Worm (Caenorhabditis elegans) whole organism, L1 larva: ENCODE results near the gene C04E12.5.

ENCODE experiments used
- C04F5.9 ChIP-seq: sonication (generic microtip); optimal IDR thresholded peaks from 2 replicates; lab custom pipeline; 2016; ENCODE audit warnings: missing genetic modification characterization, missing compliant biosample characterization
- C16A3.4 ChIP-seq: fragments of 150-350 bp; optimal IDR thresholded peaks from 2 replicates; lab custom pipeline; 2014; ENCODE audit warnings: missing biosample characterization, missing genetic modification characterization
- F16B12.6 ChIP-seq: fragments of 150-350 bp; optimal IDR thresholded peaks from 2 replicates; lab custom pipeline; 2014; ENCODE audit warnings: missing biosample characterization, missing genetic modification characterization
- alr-1 ChIP-seq: fragments of 200-800 bp; sonication (Bioruptor generic); optimal IDR thresholded peaks from 2 replicates; lab custom pipeline; 2018; ENCODE audit warnings: borderline replicate concordance, mild to moderate bottlenecking, missing genetic modification characterization, missing compliant biosample characterization
- blmp-1 ChIP-seq: fragments of 150-350 bp; optimal IDR thresholded peaks from 2 replicates; lab custom pipeline; 2014; ENCODE audit warnings: missing biosample characterization, missing genetic modification characterization
- ceh-63 ChIP-seq: fragments of 200-800 bp; sonication (Bioruptor generic); optimal IDR thresholded peaks from 2 replicates; lab custom pipeline; 2018; ENCODE audit warnings: mild to moderate bottlenecking, missing genetic modification characterization, missing compliant biosample characterization
- ceh-8 ChIP-seq: fragments of 200-800 bp; sonication (Bioruptor generic); optimal IDR thresholded peaks from 2 replicates; lab custom pipeline; 2018; ENCODE audit warnings: mild to moderate bottlenecking, missing genetic modification characterization, moderate library complexity, missing compliant biosample characterization
- ceh-82 ChIP-seq, 3 experiments: fragments of 150-350 bp in 1 of 3; sonication (generic microtip) in 2 of 3; optimal IDR thresholded peaks; 2 replicates each; lab custom pipeline; 2014 to 2017; ENCODE audit warnings: missing biosample characterization in 3 of 3, missing genetic modification characterization in 3 of 3
- dpl-1 ChIP-seq, 3 experiments: fragments of 150-350 bp in 2 of 3; sonication (generic microtip) in 1 of 3; optimal IDR thresholded peaks; 2 replicates each; lab custom pipeline; 2014 to 2017; ENCODE audit warnings: missing biosample characterization in 3 of 3, missing genetic modification characterization in 3 of 3, missing genetic modification reagents in 3 of 3
- dsc-1 ChIP-seq: sonication (generic microtip); optimal IDR thresholded peaks from 2 replicates; lab custom pipeline; 2016; ENCODE audit warnings: mild to moderate bottlenecking, missing genetic modification characterization, missing compliant biosample characterization
- efl-1 ChIP-seq, 4 experiments: fragments of 150-350 bp; optimal IDR thresholded peaks in 3 of 4; peaks in 1 of 4; 1 replicate in 1 of 4; 2 replicates in 3 of 4; lab custom pipeline; 2014; ENCODE audit warnings: missing biosample characterization in 2 of 4, missing genetic modification characterization in 2 of 4, missing genetic modification reagents in 2 of 4
- elt-3 ChIP-seq, 6 experiments: fragments of 150-350 bp in 1 of 6; sonication (generic microtip); optimal IDR thresholded peaks; 2 replicates each; lab custom pipeline; 2017 to 2018; ENCODE audit warnings: missing biosample characterization in 6 of 6, missing genetic modification characterization in 6 of 6, inconsistent platforms in 1 of 6
- fkh-8 ChIP-seq: sonication (generic microtip); optimal IDR thresholded peaks from 2 replicates; lab custom pipeline; 2016; ENCODE audit warnings: mild to moderate bottlenecking, missing genetic modification characterization, missing compliant biosample characterization
- fos-1 ChIP-seq: fragments of 150-350 bp; optimal IDR thresholded peaks from 2 replicates; lab custom pipeline; 2014; ENCODE audit warnings: missing biosample characterization, missing genetic modification characterization
- grh-1 ChIP-seq: fragments of 200-800 bp; sonication (Bioruptor generic); IDR thresholded peaks from 2 replicates; pipeline ENCODE4 v1.3.6; 2022; ENCODE audit warnings: missing genetic modification reagents, missing genetic modification characterization, missing compliant biosample characterization
- hlh-4 ChIP-seq: sonication (generic microtip); optimal IDR thresholded peaks from 2 replicates; lab custom pipeline; 2016; ENCODE audit warnings: mild to moderate bottlenecking, missing genetic modification characterization, missing compliant biosample characterization
- hpl-2 ChIP-seq: fragments of 150-350 bp; optimal IDR thresholded peaks from 2 replicates; lab custom pipeline; 2014; ENCODE audit warnings: missing biosample characterization, missing genetic modification reagents, missing genetic modification characterization
- irx-1 ChIP-seq: sonication (generic microtip); optimal IDR thresholded peaks from 2 replicates; lab custom pipeline; 2016; ENCODE audit warnings: missing genetic modification characterization, missing compliant biosample characterization
- isw-1 ChIP-seq: fragments of 200-800 bp; sonication (Bioruptor generic); IDR thresholded peaks from 2 replicates; pipeline ENCODE4 v1.3.6; 2022; ENCODE audit warnings: missing genetic modification characterization, missing compliant biosample characterization
- jun-1 ChIP-seq: fragments of 150-350 bp; optimal IDR thresholded peaks from 2 replicates; lab custom pipeline; 2014; ENCODE audit warnings: missing biosample characterization, missing genetic modification reagents, missing genetic modification characterization
- lin-13 ChIP-seq: fragments of 150-350 bp; optimal IDR thresholded peaks from 2 replicates; lab custom pipeline; 2014; ENCODE audit warnings: missing biosample characterization, missing genetic modification reagents, missing genetic modification characterization
- lin-14 ChIP-seq: fragments of 200-800 bp; sonication (Bioruptor generic); optimal IDR thresholded peaks from 2 replicates; lab custom pipeline; 2018; ENCODE audit warnings: mild to moderate bottlenecking, missing genetic modification characterization, moderate library complexity, missing compliant biosample characterization
- lin-35 ChIP-seq, 2 experiments: fragments of 150-350 bp; optimal IDR thresholded peaks; 2 replicates each; lab custom pipeline; 2014; ENCODE audit warnings: missing biosample characterization in 2 of 2, missing genetic modification characterization in 2 of 2, missing genetic modification reagents in 2 of 2
- lir-3 ChIP-seq: sonication (generic microtip); optimal IDR thresholded peaks from 2 replicates; lab custom pipeline; 2016; ENCODE audit warnings: mild to moderate bottlenecking, missing genetic modification characterization, moderate library complexity, missing compliant biosample characterization; ENCODE audit not compliant: poor library complexity
- lsy-2 ChIP-seq, 2 experiments: fragments of 150-350 bp; optimal IDR thresholded peaks; 2 replicates each; lab custom pipeline; 2014; ENCODE audit warnings: missing biosample characterization in 2 of 2, missing genetic modification characterization in 2 of 2
- mab-9 ChIP-seq: fragments of 200-800 bp; sonication (Bioruptor generic); IDR thresholded peaks from 2 replicates; pipeline ENCODE4 v1.3.6; 2022; ENCODE audit warnings: missing genetic modification reagents, missing genetic modification characterization, missing compliant biosample characterization
- mep-1 ChIP-seq: fragments of 150-350 bp; optimal IDR thresholded peaks from 2 replicates; lab custom pipeline; 2014; ENCODE audit warnings: missing biosample characterization, missing genetic modification characterization
- nhr-12 ChIP-seq: sonication (generic microtip); optimal IDR thresholded peaks from 2 replicates; lab custom pipeline; 2017; ENCODE audit warnings: missing biosample characterization, missing genetic modification characterization
- nhr-19 ChIP-seq: fragments of 200-800 bp; sonication (Bioruptor generic); conservative IDR thresholded peaks from 2 replicates; pipeline ENCODE4 v1.3.6; 2022; ENCODE audit warnings: missing genetic modification characterization, missing compliant biosample characterization
- nhr-20 ChIP-seq: sonication (generic microtip); optimal IDR thresholded peaks from 2 replicates; lab custom pipeline; 2016; ENCODE audit warnings: mild to moderate bottlenecking, missing genetic modification characterization, missing compliant biosample characterization
- nhr-237 ChIP-seq: fragments of 150-350 bp; optimal IDR thresholded peaks from 2 replicates; lab custom pipeline; 2014; ENCODE audit warnings: missing biosample characterization, missing genetic modification characterization
- nhr-28 ChIP-seq: fragments of 150-350 bp; optimal IDR thresholded peaks from 2 replicates; lab custom pipeline; 2014; ENCODE audit warnings: missing biosample characterization, missing genetic modification characterization
- nhr-47 ChIP-seq: sonication (generic microtip); optimal IDR thresholded peaks from 2 replicates; lab custom pipeline; 2016; ENCODE audit warnings: mild to moderate bottlenecking, missing genetic modification characterization, moderate library complexity, missing compliant biosample characterization
- nhr-71 ChIP-seq: sonication (generic microtip); optimal IDR thresholded peaks from 2 replicates; lab custom pipeline; 2016; ENCODE audit warnings: mild to moderate bottlenecking, missing genetic modification characterization, moderate library complexity, missing compliant biosample characterization
- nhr-77 ChIP-seq: fragments of 150-350 bp; optimal IDR thresholded peaks from 2 replicates; lab custom pipeline; 2014; ENCODE audit warnings: missing biosample characterization, missing genetic modification characterization
- nhr-85 ChIP-seq: sonication (generic microtip); peaks from one replicate; lab custom pipeline; 2016; ENCODE audit warnings: missing genetic modification characterization, inconsistent platforms, missing compliant biosample characterization
- nhr-90 ChIP-seq: sonication (generic microtip); optimal IDR thresholded peaks from 2 replicates; lab custom pipeline; 2016; ENCODE audit warnings: mild to moderate bottlenecking, missing genetic modification characterization, missing compliant biosample characterization; ENCODE audit not compliant: poor library complexity
- pag-3 ChIP-seq: sonication (generic microtip); optimal IDR thresholded peaks from 2 replicates; lab custom pipeline; 2017; ENCODE audit warnings: missing genetic modification characterization, mild to moderate bottlenecking, missing compliant biosample characterization, antibody characterized with exemption, borderline replicate concordance; ENCODE audit not compliant: insufficient read depth
- rnt-1 ChIP-seq: sonication (generic microtip); optimal IDR thresholded peaks from 2 replicates; lab custom pipeline; 2016; ENCODE audit warnings: mild to moderate bottlenecking, missing genetic modification characterization, moderate library complexity, missing compliant biosample characterization
- skn-1 ChIP-seq: fragments of 150-350 bp; optimal IDR thresholded peaks from 2 replicates; lab custom pipeline; 2014; ENCODE audit warnings: missing biosample characterization, missing genetic modification characterization
- snpc-4 ChIP-seq: fragments of 150-350 bp; optimal IDR thresholded peaks from 2 replicates; lab custom pipeline; 2014; ENCODE audit warnings: missing biosample characterization, missing genetic modification characterization
- snu-23 ChIP-seq: sonication (generic microtip); optimal IDR thresholded peaks from 2 replicates; lab custom pipeline; 2016; ENCODE audit warnings: missing genetic modification characterization, missing compliant biosample characterization
- swsn-7 ChIP-seq: sonication (generic microtip); optimal IDR thresholded peaks from 2 replicates; lab custom pipeline; 2016; ENCODE audit warnings: missing genetic modification characterization, missing compliant biosample characterization
- tbx-2 ChIP-seq: sonication (generic microtip); optimal IDR thresholded peaks from 2 replicates; lab custom pipeline; 2016; ENCODE audit warnings: missing genetic modification characterization, missing compliant biosample characterization
- tlp-1 ChIP-seq: fragments of 150-350 bp; optimal IDR thresholded peaks from 2 replicates; lab custom pipeline; 2014; ENCODE audit warnings: missing biosample characterization, missing genetic modification characterization
- unc-130 ChIP-seq: fragments of 150-350 bp; optimal IDR thresholded peaks from 2 replicates; lab custom pipeline; 2017; ENCODE audit warnings: missing biosample characterization, missing genetic modification characterization, inconsistent platforms
- unc-86 ChIP-seq: sonication (generic microtip); optimal IDR thresholded peaks from 2 replicates; lab custom pipeline; 2016; ENCODE audit warnings: missing genetic modification characterization, missing compliant biosample characterization
- unc-98 ChIP-seq: fragments of 200-800 bp; sonication (Bioruptor generic); IDR thresholded peaks from 2 replicates; pipeline ENCODE4 v1.3.6; 2022; ENCODE audit warnings: missing genetic modification characterization, missing compliant biosample characterization
- vab-15 ChIP-seq: sonication (generic microtip); optimal IDR thresholded peaks from 2 replicates; lab custom pipeline; 2017; ENCODE audit warnings: missing genotype, mild to moderate bottlenecking, missing genetic modification characterization, missing compliant biosample characterization
- xbp-1 ChIP-seq: sonication (generic microtip); optimal IDR thresholded peaks from 2 replicates; lab custom pipeline; 2016; ENCODE audit warnings: missing genetic modification characterization, missing compliant biosample characterization
- zag-1 ChIP-seq: fragments of 150-350 bp; optimal IDR thresholded peaks from 2 replicates; lab custom pipeline; 2014; ENCODE audit warnings: missing biosample characterization, missing genetic modification characterization
- ztf-4 ChIP-seq: fragments of 150-350 bp; optimal IDR thresholded peaks from 2 replicates; lab custom pipeline; 2014; ENCODE audit warnings: missing biosample characterization, missing genetic modification characterization

Gene C04E12.5

ce11 chrV:3391005-3391404, 32.6 kb downstream of the C04E12.5 start:
- TF ChIP-seq C04F5.9 (tag; lab: Kevin White, UChicago) (no peak), fkh-8 (peak; percentile 23), lsy-2 (tag; optimal IDR thresholded peaks at IDR 0.05; lab: Kevin White, UChicago) (peak; percentile 68 to 88), unc-86 (tag; lab: Kevin White, UChicago) (peak; percentile 16), tbx-2 (tag; lab: Kevin White, UChicago) (peak; percentile 82), snpc-4 (tag; lab: Kevin White, UChicago) (peak; percentile 43), nhr-19 (GFP tag; lab: Robert Waterston, UW) (peak; percentile 87), unc-98 (GFP tag; lab: Robert Waterston, UW) (no peak), efl-1 (optimal IDR thresholded peaks at IDR 0.05; lab: Kevin White, UChicago) (peak; percentile 76 to 82), efl-1 (GFP tag; optimal IDR thresholded peaks at IDR 0.05 in 1 of 2; lab: Kevin White, UChicago) (peak; percentile 68 to 94), lin-13 (GFP tag; lab: Kevin White, UChicago) (peak; percentile 73), dpl-1 (GFP tag; optimal IDR thresholded peaks at IDR 0.05; lab: Kevin White, UChicago) (peak; percentile 60 to 81 (median 76)), F16B12.6 (peak; percentile 85), lir-3 (tag; lab: Kevin White, UChicago) (peak; percentile 19), swsn-7 (peak; percentile 68), nhr-47 (tag; lab: Kevin White, UChicago) (peak; percentile 79), mep-1 (tag; lab: Kevin White, UChicago) (peak; percentile 91), snu-23 (peak; percentile 89), fos-1 (tag; lab: Kevin White, UChicago) (peak; percentile 43), jun-1 (tag; lab: Kevin White, UChicago) (peak; percentile 66), lin-14 (GFP tag; lab: Kevin White, UChicago) (peak; percentile 99), tlp-1 (tag; lab: Kevin White, UChicago) (no peak), nhr-12 (tag; lab: Kevin White, UChicago) (no peak), irx-1 (peak; percentile 55), dsc-1 (tag; lab: Kevin White, UChicago) (peak; percentile 17), nhr-90 (tag; lab: Kevin White, UChicago) (peak; percentile 81), ceh-63 (GFP tag; lab: Kevin White, UChicago) (no peak), nhr-237 (peak; percentile 67), blmp-1 (tag; lab: Kevin White, UChicago) (peak; percentile 90), vab-15 (tag; lab: Kevin White, UChicago) (no peak), unc-130 (tag; lab: Kevin White, UChicago) (peak; percentile 79), nhr-77 (tag; lab: Kevin White, UChicago) (peak; percentile 73), nhr-20 (peak; percentile 95), hlh-4 (tag; lab: Kevin White, UChicago) (no peak), C16A3.4 (tag; lab: Kevin White, UChicago) (peak; percentile 78), nhr-28 (tag; lab: Kevin White, UChicago) (no peak), xbp-1 (tag; lab: Kevin White, UChicago) (peak; percentile 50), ceh-82 (tag; optimal IDR thresholded peaks at IDR 0.05; lab: Kevin White, UChicago) (peak; percentile 27 to 63 (median 28)), nhr-71 (tag; lab: Kevin White, UChicago) (peak; percentile 91), rnt-1 (tag; lab: Kevin White, UChicago) (peak; percentile 85), alr-1 (tag; lab: Kevin White, UChicago) (no peak), ztf-4 (tag; lab: Kevin White, UChicago) (peak; percentile 30), zag-1 (tag; lab: Kevin White, UChicago) (no peak), mab-9 (no peak), hpl-2 (GFP tag; lab: Kevin White, UChicago) (peak; percentile 64), grh-1 (peak; percentile 95), nhr-85 (tag; lab: Kevin White, UChicago) (peak; percentile 99), isw-1 (GFP tag; lab: Robert Waterston, UW) (peak; percentile 11), ceh-8 (GFP tag; lab: Kevin White, UChicago) (no peak), skn-1 (peak; percentile 73), lin-35 (GFP tag; optimal IDR thresholded peaks at IDR 0.05; lab: Kevin White, UChicago) (peak; percentile 70 to 87), elt-3 (tag; optimal IDR thresholded peaks at IDR 0.05; lab: Kevin White, UChicago) (peak in 3 of 6 experiments; percentile 5 to 87 (median 84)), pag-3 (tag; lab: Kevin White, UChicago) (peak; percentile 76)
